Worm (Caenorhabditis elegans): Measurements from ENCODE around the gene C46E10.1.

C46E10.1 gene

ce11 chrII:3724175-3724715 lies at the start of gene C46E10.1:
C46E10.1 (plus strand) TSS chrII:3724225.
- TF ChIP-seq hlh-4 (tag; optimal IDR thresholded peaks at IDR 0.05), result no peak
- TF ChIP-seq fos-1 (tag; optimal IDR thresholded peaks at IDR 0.05), result no peak
- no peak for TF ChIP-seq mab-9 (GFP tag; IDR thresholded peaks at IDR 0.05)
- TF ChIP-seq efl-1 (optimal IDR thresholded peaks at IDR 0.05), result no peak
- no peak for TF ChIP-seq efl-1 (GFP tag; optimal IDR thresholded peaks at IDR 0.05 in 1 of 2)
- no peak for TF ChIP-seq rnt-1 (tag; optimal IDR thresholded peaks at IDR 0.05)
- no peak for TF ChIP-seq nhr-28 (tag; optimal IDR thresholded peaks at IDR 0.05)
- TF ChIP-seq lsy-2 (tag; optimal IDR thresholded peaks at IDR 0.05), result no peak
- no peak for TF ChIP-seq tlp-1 (tag; optimal IDR thresholded peaks at IDR 0.05)
- no peak for TF ChIP-seq lin-14 (GFP tag; optimal IDR thresholded peaks at IDR 0.05)
- no peak for TF ChIP-seq pax-3 (tag; optimal IDR thresholded peaks at IDR 0.05)
- no peak for TF ChIP-seq sup-37 (GFP tag; optimal IDR thresholded peaks at IDR 0.05)
- TF ChIP-seq irx-1 (tag; optimal IDR thresholded peaks at IDR 0.05), result no peak
- no peak for TF ChIP-seq sptf-1 (tag; optimal IDR thresholded peaks at IDR 0.05)

ce11 chrII:3675176-3675575 lies 48.8 kb upstream of the C46E10.1 start, which contains the start of gene F19B10.2:
F19B10.2 (plus strand) TSS chrII:3675476.
- no peak for TF ChIP-seq blmp-1 (tag; optimal IDR thresholded peaks at IDR 0.05)
- no peak for TF ChIP-seq ceh-82 (tag; optimal IDR thresholded peaks at IDR 0.05)
- TF ChIP-seq nhr-77 (tag; optimal IDR thresholded peaks at IDR 0.05), result no peak
- TF ChIP-seq efl-1 (optimal IDR thresholded peaks at IDR 0.05), result no peak
- no peak for TF ChIP-seq efl-1 (GFP tag; optimal IDR thresholded peaks at IDR 0.05 in 1 of 2)
- TF ChIP-seq lsy-2 (tag; optimal IDR thresholded peaks at IDR 0.05), result no peak
- TF ChIP-seq lin-39 (tag; optimal IDR thresholded peaks at IDR 0.05), result no peak
- TF ChIP-seq nhr-11 (tag; optimal IDR thresholded peaks at IDR 0.05), result no peak
- TF ChIP-seq snu-23 (GFP tag; optimal IDR thresholded peaks at IDR 0.05), result no peak
- no peak for TF ChIP-seq ceh-63 (GFP tag; optimal IDR thresholded peaks at IDR 0.05)
- TF ChIP-seq unc-130 (tag; optimal IDR thresholded peaks at IDR 0.05), result no peak
- TF ChIP-seq nhr-76 (tag; optimal IDR thresholded peaks at IDR 0.05), result no peak
- TF ChIP-seq Y116A8C.19 (tag; optimal IDR thresholded peaks at IDR 0.05; ENCODE audit: borderline replicate concordance), result no peak
- no peak for TF ChIP-seq jun-1 (tag; optimal IDR thresholded peaks at IDR 0.05)
- TF ChIP-seq ets-5 (GFP tag; IDR thresholded peaks at IDR 0.05), result no peak
- no peak for TF ChIP-seq snpc-4 (tag; optimal IDR thresholded peaks at IDR 0.05)

ce11 chrII:3678978-3679377 lies 45.0 kb upstream of the C46E10.1 start:
- TF ChIP-seq C34B4.2 (tag; optimal IDR thresholded peaks at IDR 0.05) (no peak), ceh-8 (GFP tag; optimal IDR thresholded peaks at IDR 0.05) (no peak), unc-98 (GFP tag; IDR thresholded peaks at IDR 0.05) (no peak), nhr-84 (tag; optimal IDR thresholded peaks at IDR 0.05) (no peak), nhr-237 (tag; optimal IDR thresholded peaks at IDR 0.05) (no peak), vab-15 (tag; optimal IDR thresholded peaks at IDR 0.05) (no peak), tbx-2 (tag; optimal IDR thresholded peaks at IDR 0.05) (no peak), hlh-4 (tag; optimal IDR thresholded peaks at IDR 0.05) (no peak), mab-9 (GFP tag; IDR thresholded peaks at IDR 0.05) (no peak), lin-39 (tag; optimal IDR thresholded peaks at IDR 0.05) (no peak), pqm-1 (tag; optimal IDR thresholded peaks at IDR 0.05) (no peak), hpl-2 (GFP tag; optimal IDR thresholded peaks at IDR 0.05) (no peak), aha-1 (tag; optimal IDR thresholded peaks at IDR 0.05) (no peak), lin-15B (tag; optimal IDR thresholded peaks at IDR 0.05) (no peak), egl-13 (tag; optimal IDR thresholded peaks at IDR 0.05) (no peak), ceh-82 (tag; optimal IDR thresholded peaks at IDR 0.05) (no peak), ama-1 (optimal IDR thresholded peaks at IDR 0.05) (no peak), ceh-88 (GFP tag; IDR thresholded peaks at IDR 0.05) (no peak), ets-5 (GFP tag; IDR thresholded peaks at IDR 0.05) (no peak), efl-1 (optimal IDR thresholded peaks at IDR 0.05) (no peak), efl-1 (GFP tag; optimal IDR thresholded peaks at IDR 0.05 in 1 of 2) (no peak)

Data from whole organism, L1 larva.